Worm (Caenorhabditis elegans): ENCODE data around the gene hxk-3.

DNA sequence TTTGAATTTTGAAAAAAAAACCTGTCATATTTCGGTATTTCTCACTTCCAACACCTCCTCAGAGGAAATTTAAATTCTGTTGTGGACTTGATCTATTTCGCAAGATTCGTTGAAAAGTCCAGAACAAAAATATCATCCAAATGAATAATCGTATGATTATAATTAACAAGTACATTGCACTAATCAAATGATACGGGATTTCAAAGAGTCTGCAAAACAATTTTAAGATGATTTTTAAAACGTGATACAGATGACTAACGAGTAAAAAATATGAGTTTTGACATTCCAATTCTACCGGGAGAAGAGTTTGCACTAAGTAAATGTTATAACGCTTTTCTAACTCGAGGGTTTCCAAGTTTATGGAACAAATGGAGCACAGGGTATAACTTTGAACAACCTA lies 24.9 kb downstream of the hxk-3 start:
- TF ChIP-seq W03F9.2 (tag; optimal IDR thresholded peaks at IDR 0.05) (no peak), him-1 (tag; optimal IDR thresholded peaks at IDR 0.05) (no peak)

Measured in whole organism, L4/young adult.